Worm (Caenorhabditis elegans) whole organism, L4 larva: ENCODE results near the gene R06F6.12.
A peak's percentile ranks its signal among the peaks of the same experiment; 100 is the strongest.

Experiments used
- F10B5.3 ChIP-seq: sonication (generic microtip); optimal IDR thresholded peaks from 2 replicates; lab custom pipeline; 2016; ENCODE audit warnings: mild to moderate bottlenecking, missing genetic modification characterization, missing compliant biosample characterization
- F26F4.8 ChIP-seq: fragments of 200-800 bp; sonication (Bioruptor generic); conservative IDR thresholded peaks from 2 replicates; pipeline ENCODE4 v1.3.6; 2022; ENCODE audit warnings: missing genetic modification characterization, missing compliant biosample characterization
- Y75B8A.6 ChIP-seq: fragments of 200-800 bp; sonication (Bioruptor generic); IDR thresholded peaks from 2 replicates; pipeline ENCODE4 v1.3.6; 2022; ENCODE audit warnings: missing genetic modification reagents, missing genetic modification characterization, missing compliant biosample characterization
- ZK337.2 ChIP-seq: fragments of 200-800 bp; sonication (Bioruptor generic); IDR thresholded peaks from 2 replicates; pipeline ENCODE4 v1.3.6; 2022; ENCODE audit warnings: missing genetic modification reagents, missing genetic modification characterization, missing compliant biosample characterization
- aly-2 ChIP-seq: sonication (generic microtip); optimal IDR thresholded peaks from 2 replicates; lab custom pipeline; 2018; ENCODE audit warnings: missing biosample characterization, missing genetic modification characterization
- attf-4 ChIP-seq: sonication (generic microtip); optimal IDR thresholded peaks from 3 replicates; lab custom pipeline; 2017; ENCODE audit warnings: missing biosample characterization, missing genetic modification characterization
- ceh-20 ChIP-seq: fragments of 200-800 bp; sonication (Bioruptor generic); IDR thresholded peaks from 2 replicates; pipeline ENCODE4 v1.3.6; 2022; ENCODE audit warnings: missing genetic modification reagents, missing genetic modification characterization, missing compliant biosample characterization
- ceh-28 ChIP-seq: fragments of 150-350 bp; optimal IDR thresholded peaks from 2 replicates; lab custom pipeline; 2014; ENCODE audit warnings: missing biosample characterization, missing genetic modification reagents, missing genetic modification characterization
- ceh-32 ChIP-seq: sonication (generic microtip); optimal IDR thresholded peaks from 2 replicates; lab custom pipeline; 2016; ENCODE audit warnings: mild to moderate bottlenecking, missing genetic modification characterization, missing compliant biosample characterization; ENCODE audit not compliant: poor library complexity
- ceh-82 ChIP-seq: sonication (generic microtip); optimal IDR thresholded peaks from 2 replicates; lab custom pipeline; 2017; ENCODE audit warnings: missing biosample characterization, missing genetic modification characterization
- cey-2 ChIP-seq: sonication (generic microtip); optimal IDR thresholded peaks from 3 replicates; lab custom pipeline; 2017; ENCODE audit warnings: missing genetic modification characterization, mild to moderate bottlenecking, missing compliant biosample characterization, antibody characterized with exemption, borderline replicate concordance; ENCODE audit not compliant: insufficient read depth
- daf-12 ChIP-seq: fragments of 150-350 bp; optimal IDR thresholded peaks from 2 replicates; lab custom pipeline; 2014; ENCODE audit warnings: missing biosample characterization, missing genetic modification reagents, missing genetic modification characterization
- daf-16 ChIP-seq, 3 experiments: sonication (generic microtip); optimal IDR thresholded peaks; 2 replicates each; lab custom pipeline; 2016 to 2017; ENCODE audit warnings: missing genetic modification characterization in 3 of 3, missing genetic modification reagents in 3 of 3, mild to moderate bottlenecking in 2 of 3, missing compliant biosample characterization in 2 of 3, missing biosample characterization in 1 of 3, moderate library complexity in 1 of 3
- dmd-6 ChIP-seq: fragments of 200-800 bp; sonication (Bioruptor generic); IDR thresholded peaks from 2 replicates; pipeline ENCODE4 v1.3.6; 2022; ENCODE audit warnings: missing genetic modification reagents, missing genetic modification characterization, missing compliant biosample characterization
- dve-1 ChIP-seq: sonication (generic microtip); optimal IDR thresholded peaks from 2 replicates; lab custom pipeline; 2017; ENCODE audit warnings: antibody characterized with exemption, mild to moderate bottlenecking, missing genetic modification characterization, missing compliant biosample characterization; ENCODE audit not compliant: insufficient read depth
- hif-1 ChIP-seq, 2 experiments: sonication (generic microtip); optimal IDR thresholded peaks; 2 replicates each; lab custom pipeline; 2016 to 2017; ENCODE audit warnings: missing compliant biosample characterization in 2 of 2, missing genetic modification characterization in 2 of 2, missing genetic modification reagents in 2 of 2, missing genotype in 2 of 2, mild to moderate bottlenecking in 1 of 2
- hlh-11 ChIP-seq: fragments of 200-800 bp; sonication (Bioruptor generic); optimal IDR thresholded peaks from 2 replicates; lab custom pipeline; 2018; ENCODE audit warnings: mild to moderate bottlenecking, missing genetic modification characterization, missing compliant biosample characterization
- hlh-30 ChIP-seq: sonication (generic microtip); optimal IDR thresholded peaks from 2 replicates; lab custom pipeline; 2017; ENCODE audit warnings: antibody characterized with exemption, mild to moderate bottlenecking, missing genetic modification characterization, missing compliant biosample characterization; ENCODE audit not compliant: insufficient read depth
- jun-1 ChIP-seq: fragments of 150-350 bp; optimal IDR thresholded peaks from 2 replicates; lab custom pipeline; 2014; ENCODE audit warnings: missing biosample characterization, missing genetic modification reagents, missing genetic modification characterization
- lim-7 ChIP-seq: fragments of 200-800 bp; sonication (Bioruptor generic); IDR thresholded peaks from 2 replicates; pipeline ENCODE4 v1.3.6; 2022; ENCODE audit warnings: missing genetic modification characterization, missing compliant biosample characterization
- lin-13 ChIP-seq: fragments of 150-350 bp; optimal IDR thresholded peaks from 2 replicates; lab custom pipeline; 2014; ENCODE audit warnings: missing biosample characterization, missing genetic modification reagents, missing genetic modification characterization
- lin-29 ChIP-seq: fragments of 200-800 bp; sonication (Bioruptor generic); IDR thresholded peaks from 2 replicates; pipeline ENCODE4 v1.3.6; 2022; ENCODE audit warnings: missing genetic modification reagents, missing genetic modification characterization, missing compliant biosample characterization
- lin-38 ChIP-seq: fragments of 200-800 bp; sonication (Bioruptor generic); IDR thresholded peaks from 2 replicates; pipeline ENCODE4 v1.3.6; 2022; ENCODE audit warnings: missing genetic modification reagents, missing genetic modification characterization, missing compliant biosample characterization
- lsy-2 ChIP-seq, 2 experiments: fragments of 150-350 bp in 1 of 2; sonication (generic microtip) in 1 of 2; optimal IDR thresholded peaks; 2 replicates each; lab custom pipeline; 2014 to 2017; ENCODE audit warnings: missing biosample characterization in 2 of 2, missing genetic modification characterization in 2 of 2
- madf-9 ChIP-seq: fragments of 200-800 bp; sonication (Bioruptor generic); conservative IDR thresholded peaks from 2 replicates; pipeline ENCODE4 v1.3.6; 2022; ENCODE audit warnings: missing genetic modification reagents, missing genetic modification characterization, missing compliant biosample characterization
- mdt-29 ChIP-seq: fragments of 200-800 bp; sonication (Bioruptor generic); IDR thresholded peaks from 2 replicates; pipeline ENCODE4 v1.3.6; 2022; ENCODE audit warnings: missing genetic modification reagents, missing genetic modification characterization, missing compliant biosample characterization
- mep-1 ChIP-seq: fragments of 150-350 bp; sonication (generic microtip); optimal IDR thresholded peaks from 3 replicates; lab custom pipeline; 2014; ENCODE audit warnings: missing biosample characterization, missing genetic modification characterization
- nhr-10 ChIP-seq: fragments of 150-350 bp; optimal IDR thresholded peaks from 2 replicates; lab custom pipeline; 2014; ENCODE audit warnings: missing biosample characterization, missing genetic modification characterization
- nhr-102 ChIP-seq: sonication (generic microtip); optimal IDR thresholded peaks from 2 replicates; lab custom pipeline; 2016; ENCODE audit warnings: mild to moderate bottlenecking, missing genetic modification characterization, moderate library complexity, missing compliant biosample characterization
- nhr-237 ChIP-seq: sonication (generic microtip); optimal IDR thresholded peaks from 2 replicates; lab custom pipeline; 2017; ENCODE audit warnings: missing biosample characterization, missing genetic modification characterization
- nhr-28 ChIP-seq: fragments of 150-350 bp; optimal IDR thresholded peaks from 2 replicates; lab custom pipeline; 2014; ENCODE audit warnings: missing biosample characterization, missing genetic modification characterization
- nhr-41 ChIP-seq: fragments of 200-800 bp; sonication (Bioruptor generic); IDR thresholded peaks from 2 replicates; pipeline ENCODE4 v1.3.6; 2022; ENCODE audit warnings: missing genetic modification reagents, missing genetic modification characterization, missing compliant biosample characterization
- nhr-48 ChIP-seq: sonication (generic microtip); optimal IDR thresholded peaks from 2 replicates; lab custom pipeline; 2016; ENCODE audit warnings: mild to moderate bottlenecking, missing genetic modification characterization, missing compliant biosample characterization
- nhr-6 ChIP-seq: fragments of 150-350 bp; optimal IDR thresholded peaks from 2 replicates; lab custom pipeline; 2014; ENCODE audit warnings: missing biosample characterization, missing genetic modification characterization
- nhr-76 ChIP-seq: fragments of 150-350 bp; optimal IDR thresholded peaks from 2 replicates; lab custom pipeline; 2014; ENCODE audit warnings: missing biosample characterization, missing genetic modification characterization
- pha-4 ChIP-seq, 2 experiments: fragments of 150-350 bp in 1 of 2; fragments of 200-800 bp in 1 of 2; sonication (Bioruptor generic) in 1 of 2; IDR thresholded peaks in 1 of 2; optimal IDR thresholded peaks in 1 of 2; 2 replicates each; pipeline versions ENCODE4 v1.3.6 to Lab custom; 2014 to 2022; ENCODE audit warnings: missing genetic modification characterization in 2 of 2, missing genetic modification reagents in 2 of 2, missing biosample characterization in 1 of 2, missing compliant biosample characterization in 1 of 2
- rbr-2 ChIP-seq: sonication (generic microtip); optimal IDR thresholded peaks from 2 replicates; lab custom pipeline; 2016; ENCODE audit warnings: missing genotype, missing genetic modification characterization, missing compliant biosample characterization
- skn-1 ChIP-seq: fragments of 150-350 bp; optimal IDR thresholded peaks from 2 replicates; lab custom pipeline; 2014; ENCODE audit warnings: missing biosample characterization, missing genetic modification characterization
- snpc-4 ChIP-seq: fragments of 150-350 bp; optimal IDR thresholded peaks from 2 replicates; lab custom pipeline; 2014; ENCODE audit warnings: missing biosample characterization, missing genetic modification characterization
- spr-1 ChIP-seq: sonication (generic microtip); optimal IDR thresholded peaks from 2 replicates; lab custom pipeline; 2016; ENCODE audit warnings: mild to moderate bottlenecking, missing genetic modification characterization, missing compliant biosample characterization
- spr-3 ChIP-seq: fragments of 200-800 bp; sonication (Bioruptor generic); optimal IDR thresholded peaks from 2 replicates; lab custom pipeline; 2018; ENCODE audit warnings: mild to moderate bottlenecking, missing genetic modification characterization, missing compliant biosample characterization
- unc-62 ChIP-seq, 3 experiments: fragments of 150-350 bp in 1 of 3; sonication (generic microtip); optimal IDR thresholded peaks in 2 of 3; peaks in 1 of 3; 1 replicate in 1 of 3; 2 replicates in 2 of 3; lab custom pipeline; 2014 to 2017; ENCODE audit warnings: missing biosample characterization in 3 of 3, missing genetic modification characterization in 3 of 3, missing genetic modification reagents in 3 of 3, missing genotype in 1 of 3
- zfp-3 ChIP-seq: fragments of 200-800 bp; sonication (Bioruptor generic); conservative IDR thresholded peaks from 2 replicates; pipeline ENCODE4 v1.3.6; 2022; ENCODE audit warnings: missing genetic modification reagents, missing genetic modification characterization, missing compliant biosample characterization
- ztf-11 ChIP-seq: fragments of 150-350 bp; optimal IDR thresholded peaks from 2 replicates; lab custom pipeline; 2014; ENCODE audit warnings: missing biosample characterization, missing genetic modification characterization
- ztf-7 ChIP-seq: fragments of 150-350 bp; optimal IDR thresholded peaks from 2 replicates; lab custom pipeline; 2014; ENCODE audit warnings: missing biosample characterization, missing genetic modification characterization

The R06F6.12 gene

DNA sequence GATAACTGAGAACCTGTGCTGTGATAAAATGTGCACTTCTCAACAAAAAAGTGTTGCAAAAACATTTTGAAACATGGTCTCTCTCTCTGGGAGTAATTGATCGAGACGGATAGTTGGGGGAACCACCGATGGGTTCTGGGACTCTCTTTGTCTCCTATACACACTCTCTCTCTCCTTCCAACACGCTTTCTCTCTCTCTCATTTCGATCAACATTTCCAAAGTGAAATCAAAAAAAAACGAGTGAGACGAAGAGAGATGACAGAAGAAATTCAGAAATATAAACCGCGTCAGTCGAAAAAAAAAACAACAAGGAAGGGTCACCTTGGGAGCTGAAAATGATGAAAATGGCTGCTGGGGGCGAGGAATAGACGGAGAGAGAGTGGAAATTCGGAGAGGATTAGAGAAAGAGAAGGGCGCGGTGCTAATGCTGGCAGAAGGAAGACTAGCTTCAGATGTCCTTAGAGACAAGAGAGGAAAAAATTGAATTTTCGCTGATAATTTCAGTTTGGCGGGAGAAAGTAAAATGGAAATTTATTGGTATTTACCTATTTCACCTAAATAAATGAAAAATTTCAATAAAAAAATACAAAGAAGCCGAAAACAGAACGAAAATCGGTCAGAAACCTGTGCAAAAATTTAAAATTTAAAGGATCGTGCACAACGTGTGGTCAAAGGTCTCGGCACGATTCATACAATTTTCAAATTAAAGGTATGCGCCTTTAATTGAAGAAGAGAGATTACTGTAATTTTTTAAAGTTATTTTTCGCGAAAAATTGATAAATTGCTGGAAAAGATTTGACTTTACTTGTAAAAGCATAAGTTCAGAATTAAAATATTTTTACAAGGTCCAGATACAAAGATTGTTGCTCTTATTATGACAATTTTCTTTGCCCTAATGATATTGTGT, 39.1 kb upstream of the R06F6.12 start (continued):
- no peak for TF ChIP-seq spr-3 (GFP tag; lab: Kevin White, UChicago)
- no peak for TF ChIP-seq ceh-82 (tag; lab: Kevin White, UChicago)
- TF ChIP-seq dve-1 (tag; lab: Kevin White, UChicago), result peak; percentile 49
- no peak for TF ChIP-seq snpc-4 (tag; lab: Kevin White, UChicago)
- no peak for TF ChIP-seq nhr-28 (tag; lab: Kevin White, UChicago)
- TF ChIP-seq mdt-29 (GFP tag; lab: Robert Waterston, UW), result no peak
- TF ChIP-seq rbr-2, result no peak
- TF ChIP-seq lim-7 (GFP tag; lab: Robert Waterston, UW), result no peak; the same call in 1 of the 2 replicates
- TF ChIP-seq daf-16 (GFP tag; optimal IDR thresholded peaks at IDR 0.05; lab: Kevin White, UChicago), result no peak
- no peak for TF ChIP-seq daf-16 (tag; optimal IDR thresholded peaks at IDR 0.05; lab: Kevin White, UChicago)
- TF ChIP-seq hif-1 (tag; optimal IDR thresholded peaks at IDR 0.05; lab: Kevin White, UChicago), result no peak
- no peak for TF ChIP-seq nhr-102 (tag; lab: Kevin White, UChicago)

DNA sequence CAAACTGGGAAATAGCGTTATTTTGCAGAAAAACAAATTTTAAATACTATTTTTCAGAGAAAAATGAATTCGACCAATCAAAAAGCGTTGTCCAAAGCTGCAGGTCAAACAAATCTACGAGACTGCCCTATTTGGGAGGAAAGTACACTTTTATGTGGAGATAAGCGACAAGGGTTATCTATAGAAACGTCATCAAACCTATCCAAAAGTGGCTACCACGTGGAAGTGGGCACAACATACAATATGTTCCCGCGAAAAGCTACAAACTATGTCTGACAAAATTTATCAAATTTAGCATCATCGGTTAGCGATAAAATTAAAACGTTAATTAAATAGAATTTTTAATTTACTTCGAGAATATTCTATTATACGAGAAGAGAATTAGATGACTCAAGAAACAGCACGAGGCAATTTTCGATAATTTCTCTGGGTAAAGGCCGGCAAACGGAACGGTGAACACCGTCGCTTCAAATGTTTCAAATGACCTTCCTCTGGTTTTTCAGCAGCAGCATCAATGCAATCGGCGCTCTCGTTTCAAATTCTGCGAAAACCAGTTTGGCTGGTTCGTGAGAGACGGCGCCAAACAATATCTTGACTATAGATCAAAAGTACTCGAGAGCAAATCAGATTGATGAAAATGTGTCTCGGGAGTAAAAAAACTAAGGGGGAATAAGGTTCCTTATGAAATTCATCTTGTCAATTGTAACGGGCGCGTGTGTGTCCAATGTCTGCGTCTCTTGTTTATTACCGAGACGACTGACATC, 38.0 kb upstream of the R06F6.12 start:
- TF ChIP-seq dmd-6 (GFP tag; lab: Robert Waterston, UW) (peak; percentile 74), ceh-32 (no peak), Y75B8A.6 (GFP tag; lab: Robert Waterston, UW) (no peak), nhr-76 (tag; lab: Kevin White, UChicago) (no peak), ceh-20 (GFP tag; lab: Robert Waterston, UW) (no peak), pha-4 (GFP tag; IDR thresholded peaks at IDR 0.05; lab: Robert Waterston, UW) (no peak), pha-4 (tag; optimal IDR thresholded peaks at IDR 0.05; lab: Kevin White, UChicago) (no peak), nhr-237 (no peak), daf-12 (tag; lab: Kevin White, UChicago) (no peak), unc-62 (GFP tag; optimal IDR thresholded peaks at IDR 0.05 in 1 of 2; lab: Kevin White, UChicago) (peak in 1 of 2 experiments; percentile 64), unc-62 (tag; optimal IDR thresholded peaks at IDR 0.05; lab: Kevin White, UChicago) (no peak), rbr-2 (no peak), skn-1 (no peak), spr-1 (tag; lab: Kevin White, UChicago) (no peak), hlh-30 (tag; lab: Kevin White, UChicago) (peak; percentile 37), hlh-11 (peak; percentile 61), madf-9 (GFP tag; lab: Robert Waterston, UW) (no peak), nhr-10 (tag; lab: Kevin White, UChicago) (no peak), nhr-41 (GFP tag; lab: Robert Waterston, UW) (no peak), mep-1 (tag; lab: Kevin White, UChicago) (peak; percentile 15), lin-13 (GFP tag; lab: Kevin White, UChicago) (no peak), lin-29 (GFP tag; lab: Robert Waterston, UW) (no peak), lin-38 (GFP tag; lab: Robert Waterston, UW) (no peak; the same call in 1 of the 2 replicates), zfp-3 (no peak), aly-2 (tag; lab: Kevin White, UChicago) (no peak), lsy-2 (tag; optimal IDR thresholded peaks at IDR 0.05; lab: Kevin White, UChicago) (no peak), jun-1 (tag; lab: Kevin White, UChicago) (no peak), cey-2 (tag; lab: Kevin White, UChicago) (no peak), ztf-7 (no peak), attf-4 (tag; lab: Kevin White, UChicago) (no peak), ZK337.2 (GFP tag; lab: Robert Waterston, UW) (no peak), F10B5.3 (no peak), nhr-48 (tag; lab: Kevin White, UChicago) (peak; percentile 30), ceh-28 (tag; lab: Kevin White, UChicago) (no peak), F26F4.8 (GFP tag; lab: Robert Waterston, UW) (no peak), ztf-11 (no peak), nhr-6 (tag; lab: Kevin White, UChicago) (no peak)
